Worm (Caenorhabditis elegans): Measurements from ENCODE around the gene gba-4.

DNA sequence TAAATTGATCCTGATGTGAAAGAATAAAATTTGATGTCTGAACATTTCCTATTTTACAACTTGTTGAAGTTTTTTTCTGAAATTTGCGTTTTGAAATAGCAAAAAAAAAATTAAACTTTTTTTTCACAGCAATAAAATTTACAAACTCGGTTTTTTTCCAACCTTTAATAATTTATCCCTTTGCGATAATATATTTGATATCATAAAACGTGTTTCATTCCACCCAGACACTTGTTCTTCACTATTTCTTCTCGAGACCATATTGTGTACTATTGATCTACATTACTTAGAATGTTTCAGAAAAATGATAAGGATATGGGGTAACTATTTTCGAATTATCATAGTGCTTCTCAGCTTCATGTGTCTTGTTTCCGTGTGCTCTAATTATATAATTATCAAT lies 24.6 kb downstream of the gba-4 start, which contains the start of gene Y4C6B.4:
- TF ChIP-seq snpc-4 (tag; optimal IDR thresholded peaks at IDR 0.05) (no peak), ztf-11 (tag; optimal IDR thresholded peaks at IDR 0.05) (no peak), nhr-28 (tag; optimal IDR thresholded peaks at IDR 0.05) (no peak), unc-62 (GFP tag; optimal IDR thresholded peaks at IDR 0.05) (no peak), lsy-2 (tag; optimal IDR thresholded peaks at IDR 0.05) (no peak), pha-4 (tag; optimal IDR thresholded peaks at IDR 0.05) (no peak), sem-2 (GFP tag; optimal IDR thresholded peaks at IDR 0.05) (no peak)

Data from whole organism, mixed stage, embryonic.